Worm (Caenorhabditis elegans) whole organism, L2 larva: ENCODE measurements around the gene frm-8.

ENCODE experiments used
- C34F6.9 ChIP-seq: fragments of 150-350 bp; optimal IDR thresholded peaks from 2 replicates; lab custom pipeline; 2014; ENCODE audit warnings: missing biosample characterization, missing genetic modification characterization
- F13H6.1 ChIP-seq: sonication (generic microtip); optimal IDR thresholded peaks from 2 replicates; lab custom pipeline; 2016; ENCODE audit warnings: missing genetic modification characterization, missing compliant biosample characterization
- Y55F3AM.14 ChIP-seq: fragments of 200-800 bp; sonication (Bioruptor generic); optimal IDR thresholded peaks from 2 replicates; lab custom pipeline; 2018; ENCODE audit warnings: mild to moderate bottlenecking, missing genetic modification characterization, missing compliant biosample characterization
- ZK546.5 ChIP-seq: sonication (generic microtip); optimal IDR thresholded peaks from 2 replicates; lab custom pipeline; 2017; ENCODE audit warnings: missing biosample characterization, missing genetic modification characterization
- aly-2 ChIP-seq: fragments of 150-350 bp; optimal IDR thresholded peaks from 2 replicates; lab custom pipeline; 2014; ENCODE audit warnings: missing biosample characterization, missing genetic modification characterization
- blmp-1 ChIP-seq: sonication (generic microtip); optimal IDR thresholded peaks from 2 replicates; lab custom pipeline; 2017; ENCODE audit warnings: missing genetic modification characterization, mild to moderate bottlenecking, missing compliant biosample characterization, antibody characterized with exemption, moderate library complexity; ENCODE audit not compliant: insufficient read depth
- ceh-16 ChIP-seq: fragments of 150-350 bp; optimal IDR thresholded peaks from 2 replicates; lab custom pipeline; 2014; ENCODE audit warnings: missing biosample characterization, missing genetic modification characterization
- ceh-82 ChIP-seq: fragments of 150-350 bp; optimal IDR thresholded peaks from 2 replicates; lab custom pipeline; 2014; ENCODE audit warnings: missing biosample characterization, missing genetic modification characterization
- dmd-4 ChIP-seq: sonication (generic microtip); optimal IDR thresholded peaks from 2 replicates; lab custom pipeline; 2017; ENCODE audit warnings: missing biosample characterization, missing genetic modification characterization
- egl-27 ChIP-seq: sonication (generic microtip); optimal IDR thresholded peaks from 3 replicates; lab custom pipeline; 2017; ENCODE audit warnings: missing biosample characterization, missing genetic modification reagents, missing genetic modification characterization
- elt-1 ChIP-seq: fragments of 150-350 bp; optimal IDR thresholded peaks from 2 replicates; lab custom pipeline; 2014; ENCODE audit warnings: missing biosample characterization, missing genetic modification characterization
- elt-3 ChIP-seq: sonication (generic microtip); optimal IDR thresholded peaks from 2 replicates; lab custom pipeline; 2017; ENCODE audit warnings: missing biosample characterization, missing genetic modification characterization
- fos-1 ChIP-seq: fragments of 150-350 bp; optimal IDR thresholded peaks from 2 replicates; lab custom pipeline; 2014; ENCODE audit warnings: missing biosample characterization, missing genetic modification characterization
- gmeb-1 ChIP-seq: fragments of 150-350 bp; optimal IDR thresholded peaks from 2 replicates; lab custom pipeline; 2014; ENCODE audit warnings: missing biosample characterization, missing genetic modification characterization
- lsy-2 ChIP-seq, 2 experiments: fragments of 150-350 bp in 1 of 2; sonication (generic microtip) in 1 of 2; optimal IDR thresholded peaks; 2 replicates each; lab custom pipeline; 2014 to 2017; ENCODE audit warnings: missing biosample characterization in 2 of 2, missing genetic modification characterization in 2 of 2
- mab-5 ChIP-seq: fragments of 150-350 bp; optimal IDR thresholded peaks from 2 replicates; lab custom pipeline; 2014; ENCODE audit warnings: missing biosample characterization, missing genetic modification characterization
- mbf-1 ChIP-seq: sonication (generic microtip); optimal IDR thresholded peaks from 2 replicates; lab custom pipeline; 2017; ENCODE audit warnings: missing biosample characterization, missing genetic modification characterization
- mdl-1 ChIP-seq, 2 experiments: fragments of 150-350 bp in 1 of 2; sonication (generic microtip) in 1 of 2; optimal IDR thresholded peaks; 2 replicates each; lab custom pipeline; 2017; ENCODE audit warnings: missing biosample characterization in 2 of 2, missing genetic modification characterization in 2 of 2
- nhr-10 ChIP-seq: sonication (generic microtip); optimal IDR thresholded peaks from 2 replicates; lab custom pipeline; 2017; ENCODE audit warnings: missing biosample characterization, missing genetic modification characterization
- nhr-11 ChIP-seq: fragments of 150-350 bp; optimal IDR thresholded peaks from 2 replicates; lab custom pipeline; 2014; ENCODE audit warnings: missing biosample characterization, missing genetic modification characterization
- nhr-12 ChIP-seq: fragments of 150-350 bp; optimal IDR thresholded peaks from 2 replicates; lab custom pipeline; 2014; ENCODE audit warnings: missing biosample characterization, missing genetic modification characterization
- nhr-129 ChIP-seq: fragments of 150-350 bp; optimal IDR thresholded peaks from 2 replicates; lab custom pipeline; 2014; ENCODE audit warnings: missing biosample characterization, missing genetic modification characterization
- nhr-23 ChIP-seq: fragments of 150-350 bp; optimal IDR thresholded peaks from 2 replicates; lab custom pipeline; 2014; ENCODE audit warnings: missing biosample characterization, missing genetic modification reagents, missing genetic modification characterization
- nhr-6 ChIP-seq: fragments of 150-350 bp; optimal IDR thresholded peaks from 2 replicates; lab custom pipeline; 2014; ENCODE audit warnings: missing biosample characterization, missing genetic modification characterization
- nhr-77 ChIP-seq: fragments of 150-350 bp; optimal IDR thresholded peaks from 2 replicates; lab custom pipeline; 2014; ENCODE audit warnings: missing biosample characterization, missing genetic modification characterization
- peb-1 ChIP-seq: fragments of 150-350 bp; optimal IDR thresholded peaks from 2 replicates; lab custom pipeline; 2014; ENCODE audit warnings: missing biosample characterization, missing genetic modification characterization
- sma-3 ChIP-seq: sonication (generic microtip); optimal IDR thresholded peaks from 2 replicates; lab custom pipeline; 2016; ENCODE audit warnings: missing genetic modification reagents, missing genetic modification characterization, missing compliant biosample characterization
- sma-9 ChIP-seq, 2 experiments: fragments of 150-350 bp in 1 of 2; sonication (generic microtip) in 1 of 2; optimal IDR thresholded peaks; 2 replicates each; lab custom pipeline; 2014 to 2016; ENCODE audit warnings: missing genetic modification characterization in 2 of 2, mild to moderate bottlenecking in 1 of 2, missing biosample characterization in 1 of 2, missing compliant biosample characterization in 1 of 2, missing genetic modification reagents in 1 of 2, moderate library complexity in 1 of 2
- snpc-4 ChIP-seq: fragments of 150-350 bp; optimal IDR thresholded peaks from 2 replicates; lab custom pipeline; 2014; ENCODE audit warnings: missing biosample characterization, missing genetic modification characterization
- unc-39 ChIP-seq: fragments of 150-350 bp; optimal IDR thresholded peaks from 2 replicates; lab custom pipeline; 2014; ENCODE audit warnings: missing biosample characterization, missing genetic modification characterization
- unc-55 ChIP-seq: fragments of 150-350 bp; sonication (generic microtip); optimal IDR thresholded peaks from 3 replicates; lab custom pipeline; 2014; ENCODE audit warnings: missing biosample characterization, missing genetic modification reagents, missing genetic modification characterization
- zag-1 ChIP-seq: fragments of 150-350 bp; optimal IDR thresholded peaks from 2 replicates; lab custom pipeline; 2014; ENCODE audit warnings: missing biosample characterization, missing genetic modification characterization
- ztf-1 ChIP-seq: fragments of 200-800 bp; sonication (Bioruptor generic); conservative IDR thresholded peaks from 2 replicates; pipeline ENCODE4 v1.3.6; 2022; ENCODE audit warnings: missing genetic modification characterization, missing compliant biosample characterization
- ztf-11 ChIP-seq: sonication (generic microtip); optimal IDR thresholded peaks from 2 replicates; lab custom pipeline; 2017; ENCODE audit warnings: missing biosample characterization, missing genetic modification characterization
- ztf-4 ChIP-seq: fragments of 150-350 bp; optimal IDR thresholded peaks from 2 replicates; lab custom pipeline; 2014; ENCODE audit warnings: missing biosample characterization, missing genetic modification characterization

The frm-8 gene

ce11 chrIII:3191729-3192128 is 27.2 kb downstream of the frm-8 start:
- no peak for TF ChIP-seq nhr-23 (tag; lab: Kevin White, UChicago)
- TF ChIP-seq zag-1: no peak
- no peak for TF ChIP-seq nhr-10 (tag; lab: Kevin White, UChicago)
- TF ChIP-seq egl-27 (tag; lab: Kevin White, UChicago): no peak
- no peak for TF ChIP-seq ceh-16
- TF ChIP-seq ztf-11 (tag; lab: Kevin White, UChicago): no peak
- TF ChIP-seq ZK546.5 (tag; lab: Kevin White, UChicago): no peak
- TF ChIP-seq sma-9 (GFP tag; optimal IDR thresholded peaks at IDR 0.05; lab: Kevin White, UChicago): no peak
- no peak for TF ChIP-seq sma-9 (tag; optimal IDR thresholded peaks at IDR 0.05; lab: Kevin White, UChicago)
- TF ChIP-seq nhr-6: no peak
- TF ChIP-seq elt-3: no peak
- TF ChIP-seq ztf-1 (GFP tag; lab: Robert Waterston, UW): no peak
- no peak for TF ChIP-seq nhr-11 (tag; lab: Kevin White, UChicago)
- no peak for TF ChIP-seq nhr-77
- TF ChIP-seq peb-1: no peak
- TF ChIP-seq C34F6.9: no peak
- TF ChIP-seq F13H6.1 (tag; lab: Kevin White, UChicago): no peak

ce11 chrIII:3191195-3191594 is 27.8 kb downstream of the frm-8 start, which contains the start of gene R148.8:
Gene R148.8, plus strand, starts transcription at chrIII:3191495.
- TF ChIP-seq ztf-1 (GFP tag; lab: Robert Waterston, UW) (no peak), sma-3 (GFP tag; lab: Kevin White, UChicago) (no peak), snpc-4 (tag; lab: Kevin White, UChicago) (no peak), nhr-23 (tag; lab: Kevin White, UChicago) (no peak), unc-55 (GFP tag; lab: Kevin White, UChicago) (no peak), ceh-16 (no peak), dmd-4 (tag; lab: Kevin White, UChicago) (no peak), nhr-6 (no peak), elt-3 (no peak), nhr-129 (tag; lab: Kevin White, UChicago) (no peak), mbf-1 (tag; lab: Kevin White, UChicago) (no peak), fos-1 (tag; lab: Kevin White, UChicago) (no peak)

- TF ChIP-seq sma-9 (GFP tag; optimal IDR thresholded peaks at IDR 0.05; lab: Kevin White, UChicago) (no peak), sma-9 (tag; optimal IDR thresholded peaks at IDR 0.05; lab: Kevin White, UChicago) (no peak), dmd-4 (tag; lab: Kevin White, UChicago) (no peak), mdl-1 (tag; optimal IDR thresholded peaks at IDR 0.05; lab: Kevin White, UChicago) (no peak), aly-2 (tag; lab: Kevin White, UChicago) (no peak), Y55F3AM.14 (GFP tag; lab: Kevin White, UChicago) (no peak), peb-1 (no peak), ceh-82 (no peak), C34F6.9 (no peak), unc-39 (tag; lab: Kevin White, UChicago) (no peak), nhr-129 (tag; lab: Kevin White, UChicago) (no peak), gmeb-1 (tag; lab: Kevin White, UChicago) (no peak), nhr-11 (tag; lab: Kevin White, UChicago) (no peak), fos-1 (tag; lab: Kevin White, UChicago) (no peak), egl-27 (tag; lab: Kevin White, UChicago) (no peak), mbf-1 (tag; lab: Kevin White, UChicago) (no peak)
These were observed 28.3 kb downstream of the frm-8 start for ce11 chrIII:3190660-3191059.

ce11 chrIII:3188564-3188963 is 30.4 kb downstream of the frm-8 start:
- TF ChIP-seq blmp-1 (tag; lab: Kevin White, UChicago) (no peak), ztf-4 (tag; lab: Kevin White, UChicago) (no peak), unc-55 (GFP tag; lab: Kevin White, UChicago) (no peak), nhr-12 (tag; lab: Kevin White, UChicago) (no peak), unc-39 (tag; lab: Kevin White, UChicago) (no peak), elt-1 (tag; lab: Kevin White, UChicago) (no peak), nhr-77 (no peak), peb-1 (no peak), lsy-2 (tag; optimal IDR thresholded peaks at IDR 0.05; lab: Kevin White, UChicago) (no peak), C34F6.9 (no peak), mdl-1 (tag; optimal IDR thresholded peaks at IDR 0.05; lab: Kevin White, UChicago) (no peak), mab-5 (no peak), egl-27 (tag; lab: Kevin White, UChicago) (no peak)
